Worm (Caenorhabditis elegans) whole organism, early embryonic: ENCODE measurements around the gene C35A5.8.

ENCODE experiments used
- B0310.2 ChIP-seq: sonication (generic microtip); optimal IDR thresholded peaks from 2 replicates; lab custom pipeline; 2016; ENCODE audit warnings: mild to moderate bottlenecking, missing genetic modification characterization, missing compliant biosample characterization
- ama-1 ChIP-seq: fragments of 150-350 bp; optimal IDR thresholded peaks from 2 replicates; lab custom pipeline; 2014
- ceh-13 ChIP-seq: fragments of 200-800 bp; sonication (Bioruptor generic); optimal IDR thresholded peaks from 2 replicates; lab custom pipeline; 2018; ENCODE audit warnings: mild to moderate bottlenecking, missing genetic modification characterization, missing compliant biosample characterization
- ets-7 ChIP-seq: sonication (generic microtip); optimal IDR thresholded peaks from 2 replicates; lab custom pipeline; 2016; ENCODE audit warnings: missing genotype, missing genetic modification characterization, missing compliant biosample characterization
- flt-1 ChIP-seq: fragments of 200-800 bp; sonication (Bioruptor generic); IDR thresholded peaks from 2 replicates; pipeline ENCODE4 v1.3.6; 2022; ENCODE audit warnings: missing genetic modification characterization, missing compliant biosample characterization
- hnd-1 ChIP-seq: sonication (generic microtip); optimal IDR thresholded peaks from 2 replicates; lab custom pipeline; 2016; ENCODE audit warnings: missing genetic modification characterization, missing compliant biosample characterization
- pes-1 ChIP-seq: fragments of 200-800 bp; sonication (Bioruptor generic); IDR thresholded peaks from 2 replicates; pipeline ENCODE4 v1.3.6; 2022; ENCODE audit warnings: missing genetic modification reagents, missing genetic modification characterization, missing compliant biosample characterization
- scrt-1 ChIP-seq: fragments of 200-800 bp; sonication (Bioruptor generic); IDR thresholded peaks from 2 replicates; pipeline ENCODE4 v1.3.6; 2022; ENCODE audit warnings: missing genetic modification characterization, missing compliant biosample characterization
- sea-1 ChIP-seq: fragments of 200-800 bp; sonication (Bioruptor generic); conservative IDR thresholded peaks from 2 replicates; pipeline ENCODE4 v1.3.6; 2022; ENCODE audit warnings: missing genetic modification characterization, missing compliant biosample characterization
- tbx-11 ChIP-seq: fragments of 200-800 bp; sonication (Bioruptor generic); IDR thresholded peaks from 2 replicates; pipeline ENCODE4 v1.3.6; 2022; ENCODE audit warnings: missing genetic modification characterization, missing compliant biosample characterization
- tbx-37 ChIP-seq: fragments of 200-800 bp; sonication (Bioruptor generic); conservative IDR thresholded peaks from 2 replicates; pipeline ENCODE4 v1.3.6; 2022; ENCODE audit warnings: missing genetic modification reagents, missing genetic modification characterization, missing compliant biosample characterization

ce11 chrV:10475421-10475820 is 50.3 kb downstream of the C35A5.8 start:
- TF ChIP-seq ets-7 (tag; lab: Kevin White, UChicago) (no peak), ama-1 (no peak), pes-1 (GFP tag; lab: Robert Waterston, UW) (no peak), B0310.2 (tag; lab: Kevin White, UChicago) (no peak), ceh-13 (no peak), flt-1 (GFP tag; lab: Robert Waterston, UW) (no peak), tbx-37 (GFP tag; lab: Robert Waterston, UW) (no peak), tbx-11 (GFP tag; lab: Robert Waterston, UW) (no peak), scrt-1 (GFP tag; lab: Robert Waterston, UW) (no peak), hnd-1 (no peak), sea-1 (GFP tag; lab: Robert Waterston, UW) (no peak)
